Worm (Caenorhabditis elegans): ENCODE results near the gene Y43F8B.28.

DNA sequence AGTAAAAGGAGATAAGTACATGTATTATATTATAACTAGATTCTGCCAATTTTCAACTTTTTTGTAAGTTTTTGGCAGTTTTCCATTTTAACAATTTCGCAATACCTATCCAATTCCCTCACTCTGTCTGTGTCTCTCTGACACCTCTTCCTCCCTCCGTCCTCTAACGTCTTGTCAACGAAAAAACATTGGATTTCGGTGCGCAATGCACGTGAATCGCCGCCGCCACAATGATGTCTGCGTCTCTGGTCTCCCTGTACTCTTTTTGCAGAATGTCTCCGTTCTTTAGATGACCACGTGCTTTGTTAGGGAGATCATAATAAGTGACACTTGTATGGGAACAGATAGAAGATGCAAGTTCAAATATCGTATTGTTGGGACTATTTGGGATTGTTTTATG is 44.0 kb downstream of the Y43F8B.28 start:
- TF ChIP-seq R02D3.7 (tag; optimal IDR thresholded peaks at IDR 0.05) = no peak
- TF ChIP-seq unc-39 (tag; optimal IDR thresholded peaks at IDR 0.05) = peak; percentile 87
- TF ChIP-seq lin-15B (tag; optimal IDR thresholded peaks at IDR 0.05) = no peak
- TF ChIP-seq tag-97 (GFP tag; IDR thresholded peaks at IDR 0.05) = no peak
- peak; percentile 79 for TF ChIP-seq lin-29 (GFP tag; IDR thresholded peaks at IDR 0.05)
- TF ChIP-seq pqm-1 (tag; optimal IDR thresholded peaks at IDR 0.05) = no peak

All from whole organism, L4 larva.